Fruit fly (Drosophila melanogaster) whole organism, embryonic: ENCODE measurements around the gene Gnpat.

Experiments
- Antp ChIP-seq: fragments of 200-800 bp; sonication (Bioruptor generic); optimal IDR thresholded peaks from 3 replicates; lab custom pipeline; 2016; ENCODE audit warnings: missing biosample characterization, missing genetic modification characterization
- CG10565 ChIP-seq: fragments of 200-800 bp; sonication (Bioruptor generic); optimal IDR thresholded peaks from 3 replicates; lab custom pipeline; 2016; ENCODE audit warnings: missing biosample characterization, mild to moderate bottlenecking, missing genetic modification characterization
- CG10654 ChIP-seq: fragments of 200-800 bp; sonication (Bioruptor generic); optimal IDR thresholded peaks from 2 replicates; lab custom pipeline; 2016; ENCODE audit warnings: missing biosample characterization, missing genetic modification characterization
- CG11560 ChIP-seq: fragments of 200-800 bp; sonication (Bioruptor generic); IDR thresholded peaks from 3 replicates; pipeline ENCODE4 v1.3.6; 2022; ENCODE audit warnings: missing biosample characterization, missing genetic modification characterization
- CG12659 ChIP-seq: fragments of 200-800 bp; sonication (Bioruptor generic); optimal IDR thresholded peaks from 3 replicates; lab custom pipeline; 2017; ENCODE audit warnings: mild to moderate bottlenecking, missing biosample characterization, missing genetic modification reagents, missing genetic modification characterization
- CG14965 ChIP-seq: fragments of 200-800 bp; sonication (Bioruptor generic); optimal IDR thresholded peaks from 2 replicates; lab custom pipeline; 2016; ENCODE audit warnings: missing biosample characterization, missing genetic modification characterization, borderline replicate concordance
- CG1603 ChIP-seq: fragments of 200-800 bp; sonication (Bioruptor generic); optimal IDR thresholded peaks from 2 replicates; lab custom pipeline; 2019; ENCODE audit warnings: missing biosample characterization, mild to moderate bottlenecking, missing genetic modification characterization, moderate library complexity
- CG17186 ChIP-seq: fragments of 200-800 bp; sonication (Bioruptor generic); optimal IDR thresholded peaks from 3 replicates; lab custom pipeline; 2017; ENCODE audit warnings: missing biosample characterization, missing genetic modification reagents, missing genetic modification characterization
- CG17361 ChIP-seq: fragments of 200-800 bp; sonication (Bioruptor generic); IDR thresholded peaks from 3 replicates; pipeline ENCODE4 v1.3.6; 2022; ENCODE audit warnings: missing biosample characterization, missing genetic modification characterization
- CG17802 ChIP-seq: fragments of 200-800 bp; sonication (Bioruptor generic); optimal IDR thresholded peaks from 2 replicates; lab custom pipeline; 2018; ENCODE audit warnings: missing biosample characterization, mild to moderate bottlenecking, missing genetic modification characterization, moderate library complexity
- CG2678 ChIP-seq: fragments of 200-800 bp; sonication (Bioruptor generic); optimal IDR thresholded peaks from 3 replicates; lab custom pipeline; 2019; ENCODE audit warnings: missing biosample characterization, mild to moderate bottlenecking, missing genetic modification characterization, moderate library complexity
- CG2875 ChIP-seq: fragments of 200-800 bp; sonication (Bioruptor generic); optimal IDR thresholded peaks from 2 replicates; lab custom pipeline; 2017; ENCODE audit warnings: missing biosample characterization, mild to moderate bottlenecking, missing genetic modification characterization, missing genetic modification reagents
- CG31365 ChIP-seq: fragments of 200-800 bp; sonication (Bioruptor generic); optimal IDR thresholded peaks from 2 replicates; lab custom pipeline; 2018; ENCODE audit warnings: missing biosample characterization, mild to moderate bottlenecking, missing genetic modification characterization
- CG3847 ChIP-seq: fragments of 200-800 bp; sonication (Bioruptor generic); IDR thresholded peaks from 2 replicates; pipeline ENCODE4 v1.3.6; 2022; ENCODE audit warnings: missing biosample characterization, missing genetic modification characterization
- CG42726 ChIP-seq: fragments of 200-800 bp; sonication (Bioruptor generic); IDR thresholded peaks from 2 replicates; pipeline ENCODE4 v1.3.6; 2022; ENCODE audit warnings: missing biosample characterization, missing genetic modification characterization; ENCODE audit not compliant: partially characterized antibody
- CG4282 ChIP-seq: fragments of 200-800 bp; sonication (Bioruptor generic); optimal IDR thresholded peaks from 2 replicates; lab custom pipeline; 2016; ENCODE audit warnings: missing biosample characterization, missing genetic modification characterization
- CG4424 ChIP-seq: fragments of 200-800 bp; sonication (Bioruptor generic); optimal IDR thresholded peaks from 3 replicates; lab custom pipeline; 2016; ENCODE audit warnings: missing biosample characterization, missing genetic modification characterization
- CG4854 ChIP-seq: fragments of 200-800 bp; sonication (Bioruptor generic); optimal IDR thresholded peaks from 2 replicates; lab custom pipeline; 2016; ENCODE audit warnings: missing biosample characterization, missing genetic modification characterization, inconsistent platforms
- CG6654 ChIP-seq: fragments of 200-800 bp; sonication (Bioruptor generic); optimal IDR thresholded peaks from 2 replicates; lab custom pipeline; 2017; ENCODE audit warnings: missing biosample characterization, mild to moderate bottlenecking, missing genetic modification characterization
- CG6683 ChIP-seq: fragments of 200-800 bp; sonication (Bioruptor generic); optimal IDR thresholded peaks from 2 replicates; lab custom pipeline; 2017; ENCODE audit warnings: missing biosample characterization, mild to moderate bottlenecking, missing genetic modification characterization, missing genetic modification reagents
- CG8478 ChIP-seq: fragments of >200 bp; optimal IDR thresholded peaks from 2 replicates; lab custom pipeline; 2018
- CG8765 ChIP-seq: fragments of 200-800 bp; sonication (Bioruptor generic); IDR thresholded peaks from 2 replicates; pipeline ENCODE4 v1.3.6; 2022; ENCODE audit warnings: missing biosample characterization, missing genetic modification characterization
- D ChIP-seq, 2 experiments: fragments of 200-800 bp in 1 of 2; fragments of >200 bp in 1 of 2; sonication (Bioruptor generic) in 1 of 2; optimal IDR thresholded peaks; 2 replicates in 1 of 2; 3 replicates in 1 of 2; lab custom pipeline; 2017; ENCODE audit warnings: mild to moderate bottlenecking in 1 of 2, missing biosample characterization in 1 of 2, missing genetic modification characterization in 1 of 2, missing genetic modification reagents in 1 of 2
- D19A ChIP-seq: fragments of 200-800 bp; optimal IDR thresholded peaks from 3 replicates; lab custom pipeline; 2019; ENCODE audit warnings: missing biosample characterization, mild to moderate bottlenecking, missing genetic modification characterization, moderate library complexity
- Dll ChIP-seq: fragments of 200-800 bp; sonication (Bioruptor generic); IDR thresholded peaks from 4 replicates; pipeline ENCODE4 v1.3.6; 2022; ENCODE audit warnings: missing biosample characterization, missing genetic modification characterization; ENCODE audit not compliant: partially characterized antibody
- HLHmδ ChIP-seq: fragments of 200-800 bp; sonication (Bioruptor generic); optimal IDR thresholded peaks from 2 replicates; lab custom pipeline; 2018; ENCODE audit warnings: missing biosample characterization, mild to moderate bottlenecking, missing genetic modification characterization, moderate library complexity
- Hey ChIP-seq: fragments of 200-800 bp; sonication (Bioruptor generic); optimal IDR thresholded peaks from 3 replicates; lab custom pipeline; 2018; ENCODE audit warnings: missing biosample characterization, mild to moderate bottlenecking, missing genetic modification characterization
- Hr39 ChIP-seq: fragments of >200 bp; optimal IDR thresholded peaks from 2 replicates; lab custom pipeline; 2017
- NfI ChIP-seq: fragments of 200-800 bp; sonication (Bioruptor generic); optimal IDR thresholded peaks from 3 replicates; lab custom pipeline; 2018; ENCODE audit warnings: missing biosample characterization, mild to moderate bottlenecking, missing genetic modification characterization, moderate library complexity
- Ravus ChIP-seq: fragments of 200-800 bp; sonication (Bioruptor generic); IDR thresholded peaks from 2 replicates; pipeline ENCODE4 v1.3.6; 2022; ENCODE audit warnings: missing biosample characterization, missing genetic modification characterization
- TFAM ChIP-seq: fragments of 200-800 bp; sonication (Bioruptor generic); optimal IDR thresholded peaks from 2 replicates; lab custom pipeline; 2017; ENCODE audit warnings: missing biosample characterization, missing genetic modification characterization, inconsistent platforms
- Xbp1 ChIP-seq: fragments of 200-800 bp; sonication (Bioruptor generic); optimal IDR thresholded peaks from 3 replicates; lab custom pipeline; 2016; ENCODE audit warnings: missing biosample characterization, mild to moderate bottlenecking, missing genetic modification characterization
- amos ChIP-seq: fragments of 200-800 bp; sonication (Bioruptor generic); IDR thresholded peaks from 2 replicates; pipeline ENCODE4 v1.3.6; 2022; ENCODE audit warnings: missing biosample characterization, missing genetic modification characterization; ENCODE audit not compliant: partially characterized antibody
- bsh ChIP-seq, 2 experiments: fragments of 200-800 bp; sonication (Bioruptor generic); optimal IDR thresholded peaks; 2 replicates each; lab custom pipeline; 2017 to 2018; ENCODE audit warnings: mild to moderate bottlenecking in 2 of 2, missing biosample characterization in 2 of 2, missing genetic modification characterization in 2 of 2, moderate library complexity in 1 of 2
- cad ChIP-seq: fragments of >200 bp; optimal IDR thresholded peaks from 2 replicates; lab custom pipeline; 2017; ENCODE audit warnings: missing biosample characterization, missing genetic modification characterization
- crp ChIP-seq, 2 experiments: fragments of 200-800 bp; sonication (Bioruptor generic); optimal IDR thresholded peaks; 2 replicates in 1 of 2; 3 replicates in 1 of 2; lab custom pipeline; 2017; ENCODE audit warnings: missing biosample characterization in 2 of 2, missing genetic modification characterization in 2 of 2, mild to moderate bottlenecking in 1 of 2, moderate library complexity in 1 of 2
- dm ChIP-seq: fragments of 200-800 bp; sonication (Bioruptor generic); optimal IDR thresholded peaks from 3 replicates; lab custom pipeline; 2016; ENCODE audit warnings: missing biosample characterization, missing genetic modification characterization
- dmrt11E ChIP-seq: fragments of 200-800 bp; sonication (Bioruptor generic); optimal IDR thresholded peaks from 3 replicates; lab custom pipeline; 2018; ENCODE audit warnings: missing biosample characterization, mild to moderate bottlenecking, missing genetic modification characterization, moderate library complexity
- gsb ChIP-seq: fragments of 200-800 bp; sonication (Bioruptor generic); IDR thresholded peaks from 2 replicates; pipeline ENCODE4 v1.3.6; 2022; ENCODE audit warnings: missing biosample characterization, missing genetic modification characterization
- insv ChIP-seq, 2 experiments: fragments of 200-800 bp; sonication (Bioruptor generic); optimal IDR thresholded peaks; 3 replicates each; lab custom pipeline; 2016 to 2018; ENCODE audit warnings: missing biosample characterization in 2 of 2, missing genetic modification characterization in 2 of 2
- mam ChIP-seq: fragments of 200-800 bp; sonication (Bioruptor generic); optimal IDR thresholded peaks from 3 replicates; lab custom pipeline; 2016; ENCODE audit warnings: missing biosample characterization, missing genetic modification characterization
- org-1 ChIP-seq: fragments of 200-800 bp; sonication (Bioruptor generic); optimal IDR thresholded peaks from 2 replicates; lab custom pipeline; 2017; ENCODE audit warnings: missing biosample characterization, missing genetic modification characterization
- peb ChIP-seq: fragments of 200-800 bp; sonication (Bioruptor generic); IDR thresholded peaks from 2 replicates; pipeline ENCODE4 v1.3.6; 2022; ENCODE audit warnings: missing biosample characterization, missing genetic modification characterization
- pum ChIP-seq: fragments of 200-800 bp; sonication (Bioruptor generic); optimal IDR thresholded peaks from 2 replicates; lab custom pipeline; 2016; ENCODE audit warnings: missing biosample characterization, missing genetic modification characterization
- scrt ChIP-seq: fragments of 200-800 bp; sonication (Bioruptor generic); optimal IDR thresholded peaks from 2 replicates; lab custom pipeline; 2018; ENCODE audit warnings: missing biosample characterization, mild to moderate bottlenecking, missing genetic modification characterization, moderate library complexity
- sr ChIP-seq: fragments of 200-800 bp; sonication (Bioruptor generic); IDR thresholded peaks from 3 replicates; pipeline ENCODE4 v1.3.6; 2022; ENCODE audit warnings: missing biosample characterization, missing genetic modification characterization
- tgo ChIP-seq: fragments of 200-800 bp; sonication (Bioruptor generic); IDR thresholded peaks from 3 replicates; pipeline ENCODE4 v1.3.6; 2022; ENCODE audit warnings: missing biosample characterization, missing genetic modification characterization
- toy ChIP-seq: fragments of 200-800 bp; sonication (Bioruptor generic); IDR thresholded peaks from 2 replicates; pipeline ENCODE4 v1.3.6; 2022; ENCODE audit warnings: missing biosample characterization, missing genetic modification characterization

The Gnpat gene

DNA sequence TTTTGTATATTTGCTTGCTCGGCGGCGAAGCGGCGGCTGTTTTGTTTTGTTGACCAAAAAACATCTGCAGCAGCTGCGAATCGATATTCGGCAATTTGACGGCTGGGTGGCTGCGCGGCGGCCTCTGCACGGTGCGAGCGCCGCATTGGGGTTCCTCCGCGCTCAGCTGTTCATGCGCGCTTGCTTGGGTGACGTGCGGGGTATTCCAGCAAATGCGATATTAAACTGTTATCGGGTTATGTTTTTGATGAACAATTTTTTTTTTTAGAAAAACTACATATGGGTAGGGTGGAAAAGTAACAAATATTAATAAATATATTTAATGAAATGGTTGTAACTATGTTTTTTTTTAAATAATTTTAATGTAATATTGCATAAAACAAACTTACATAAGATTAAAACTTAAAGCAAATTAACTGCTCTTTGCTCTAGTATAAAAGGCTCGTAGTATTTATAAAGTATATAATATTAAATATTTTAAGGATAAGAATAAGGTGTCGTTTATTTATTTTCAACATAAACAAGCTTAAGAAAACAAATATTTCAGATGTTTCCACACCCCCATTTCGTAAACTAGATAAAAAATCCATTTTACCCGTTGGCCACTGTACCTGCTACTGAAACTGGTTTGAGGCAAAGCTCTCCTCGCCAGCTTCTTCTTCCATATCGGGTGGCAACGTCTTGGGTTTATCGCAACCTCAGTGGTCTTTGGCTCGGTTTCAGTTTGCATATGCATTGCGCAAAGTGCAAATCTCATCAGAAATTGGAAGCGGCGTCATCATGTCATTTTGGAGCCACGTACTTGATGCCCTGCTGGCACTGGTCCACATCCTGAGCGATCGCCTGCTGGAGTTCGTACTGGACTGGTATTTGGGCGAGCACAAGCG lies at the start of gene Gnpat, which contains the start of gene CG5112 (continued):
- TF ChIP-seq CG6683 (GFP tag; lab: Kevin White, UChicago) (no peak), CG42726 (peak; percentile 55; the same call in 1 of the 2 replicates), CG17802 (peak; percentile 72), Antp (peak; percentile 73), CG10565 (GFP tag; lab: Kevin White, UChicago) (no peak), pum (GFP tag; lab: Kevin White, UChicago) (no peak), CG14965 (GFP tag; lab: Kevin White, UChicago) (no peak), mam (GFP tag; lab: Kevin White, UChicago) (peak; percentile 36), dmrt11E (peak; percentile 58), CG4424 (peak; percentile 35), CG1603 (tag; lab: Kevin White, UChicago) (peak; percentile 89), CG2678 (tag; lab: Kevin White, UChicago) (peak; percentile 64), Ravus (GFP tag; lab: Robert Waterston, UW) (no peak), NfI (GFP tag; lab: Kevin White, UChicago) (peak; percentile 51), Dll (peak; percentile 69; the same call in 3 of the 4 replicates), scrt (GFP tag; lab: Kevin White, UChicago) (no peak), crp (GFP tag; optimal IDR thresholded peaks at IDR 0.05; lab: Kevin White, UChicago) (peak; percentile 94 to 97), sr (peak; percentile 62; the same call in 1 of the 3 replicates), Hr39 (lab: Kevin White, UChicago) (no peak), D19A (peak; percentile 46), bsh (GFP tag; optimal IDR thresholded peaks at IDR 0.05; lab: Kevin White, UChicago) (peak; percentile 20 to 34), cad (GFP tag; lab: Kevin White, UChicago) (no peak), CG2875 (GFP tag; lab: Kevin White, UChicago) (no peak), HLHmδ (GFP tag; lab: Kevin White, UChicago) (peak; percentile 78), gsb (GFP tag; lab: Robert Waterston, UW) (peak; percentile 68), insv (GFP tag; optimal IDR thresholded peaks at IDR 0.05; lab: Kevin White, UChicago) (peak in 1 of 2 experiments; percentile 22), CG12659 (GFP tag; lab: Kevin White, UChicago) (peak; percentile 66), org-1 (GFP tag; lab: Kevin White, UChicago) (no peak), CG11560 (tag; lab: Robert Waterston, UW) (no peak), D (optimal IDR thresholded peaks at IDR 0.05; lab: Kevin White, UChicago) (no peak), D (GFP tag; optimal IDR thresholded peaks at IDR 0.05; lab: Kevin White, UChicago) (peak; percentile 2), CG8765 (peak; percentile 55; the same call in 1 of the 2 replicates), TFAM (GFP tag; lab: Kevin White, UChicago) (no peak), dm (peak; percentile 36), CG17361 (GFP tag; lab: Robert Waterston, UW) (peak; percentile 64; the same call in 2 of the 3 replicates), CG31365 (tag; lab: Kevin White, UChicago) (no peak), CG4854 (GFP tag; lab: Kevin White, UChicago) (no peak), CG4282 (GFP tag; lab: Kevin White, UChicago) (peak; percentile 71), peb (peak; percentile 51; the same call in 1 of the 2 replicates), CG8478 (lab: Kevin White, UChicago) (no peak), Xbp1 (GFP tag; lab: Kevin White, UChicago) (peak; percentile 72), amos (GFP tag; lab: Robert Waterston, UW) (peak; percentile 75), CG6654 (GFP tag; lab: Kevin White, UChicago) (no peak), CG10654 (peak; percentile 11), CG3847 (peak; percentile 85), tgo (GFP tag; lab: Robert Waterston, UW) (peak; percentile 61), Hey (tag; lab: Kevin White, UChicago) (no peak), toy (GFP tag; lab: Robert Waterston, UW) (no peak), CG17186 (GFP tag; lab: Kevin White, UChicago) (peak; percentile 88)
